4 fruit fly cellular contexts compared by ENCODE assay signal in the genomic region with DNA sequence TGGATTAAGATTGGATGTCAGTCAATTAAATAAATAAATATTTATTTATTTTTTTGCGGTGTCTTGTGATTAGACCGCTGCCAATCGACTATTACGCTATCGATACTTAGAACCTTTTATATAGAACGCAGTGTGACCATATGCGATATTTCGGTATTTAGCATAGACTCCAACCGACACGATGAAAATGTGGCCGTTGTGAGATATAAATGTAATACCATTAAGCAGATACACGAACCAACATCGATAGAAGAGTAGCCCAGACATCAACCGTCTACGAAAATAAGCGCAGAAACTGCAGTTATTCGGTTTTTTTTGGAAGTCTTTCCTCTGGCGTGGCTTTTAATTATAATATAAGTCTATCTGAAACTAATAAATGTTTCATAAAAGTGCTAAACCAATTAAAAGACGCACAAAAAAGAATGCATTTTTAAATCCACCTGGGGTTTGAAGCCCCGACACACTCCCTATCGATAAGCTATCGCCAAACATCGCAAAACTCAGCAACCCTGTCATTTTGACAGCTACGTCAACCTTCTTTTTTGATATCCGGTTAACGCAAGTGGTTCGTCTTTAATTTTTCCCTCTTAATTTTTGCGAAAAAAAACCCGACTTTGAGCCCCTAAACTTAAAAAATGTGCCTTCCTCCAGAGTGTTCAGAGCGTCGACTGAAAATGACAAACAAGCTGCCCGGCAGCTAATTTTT.
A peak's percentile ranks its signal among the peaks of the same experiment; 100 is the strongest.
TF ChIP-seq lines count a peak whose summit lies in the region.

A gene (minus strand): TSS at position 142 of the 706 bp plus-strand sequence.
A gene (plus strand): TSS at position 533 of the 706 bp plus-strand sequence.

TF ChIP-seq in whole organism, adult, 20 proteins besides CTCF, POLR2A, EP300 and RAD21 (continued from another document):
- TF ChIP-seq CG12768 (GFP tag; optimal IDR thresholded peaks at IDR 0.05; lab: Kevin White, UChicago) (no peak), CG7101 (tag; optimal IDR thresholded peaks at IDR 0.05; lab: Kevin White, UChicago) (peak; percentile 77), CG11617 (GFP tag; optimal IDR thresholded peaks at IDR 0.05; lab: Kevin White, UChicago) (peak; percentile 91), tj (GFP tag; optimal IDR thresholded peaks at IDR 0.05; lab: Kevin White, UChicago) (peak; percentile 66)

TF ChIP-seq in whole organism, embryonic, 481 proteins besides CTCF, POLR2A, EP300 and RAD21 (continued from another document and continues in another):
- TF ChIP-seq amos (GFP tag; IDR thresholded peaks at IDR 0.05; lab: Robert Waterston, UW; ENCODE audit: partially characterized antibody), result peak; percentile 75
- peak; percentile 28 for TF ChIP-seq CG12219 (GFP tag; optimal IDR thresholded peaks at IDR 0.05; lab: Kevin White, UChicago)
- TF ChIP-seq dati (GFP tag; IDR thresholded peaks at IDR 0.05; lab: Robert Waterston, UW), result no peak
- TF ChIP-seq HHEX (GFP tag; optimal IDR thresholded peaks at IDR 0.05; lab: Kevin White, UChicago), result peak; percentile 67
- TF ChIP-seq CG4328 (GFP tag; optimal IDR thresholded peaks at IDR 0.05; lab: Kevin White, UChicago), result peak; percentile 74
- peak; percentile 33 for TF ChIP-seq kah (GFP tag; optimal IDR thresholded peaks at IDR 0.05; lab: Kevin White, UChicago)
- peak; percentile 89 for TF ChIP-seq CG13775 (GFP tag; optimal IDR thresholded peaks at IDR 0.05; lab: Kevin White, UChicago)
- TF ChIP-seq CHES-1-like (GFP tag; optimal IDR thresholded peaks at IDR 0.05; lab: Kevin White, UChicago), result peak; percentile 72
- TF ChIP-seq CG11085 (GFP tag; IDR thresholded peaks at IDR 0.05; lab: Robert Waterston, UW), result no peak
- TF ChIP-seq Bdp1 (GFP tag; optimal IDR thresholded peaks at IDR 0.05; lab: Kevin White, UChicago), result peak; percentile 24
- peak; percentile 74 for TF ChIP-seq CG10431 (GFP tag; optimal IDR thresholded peaks at IDR 0.05; lab: Kevin White, UChicago)
- TF ChIP-seq CG11504 (tag; optimal IDR thresholded peaks at IDR 0.05; lab: Kevin White, UChicago), result no peak
- no peak for TF ChIP-seq sim (GFP tag; IDR thresholded peaks at IDR 0.05; lab: Robert Waterston, UW)
- no peak for TF ChIP-seq gsb (GFP tag; IDR thresholded peaks at IDR 0.05; lab: Robert Waterston, UW)
- peak; percentile 58 for TF ChIP-seq CG4820 (GFP tag; optimal IDR thresholded peaks at IDR 0.05; lab: Kevin White, UChicago)
- peak; percentile 77 for TF ChIP-seq HLHmδ (GFP tag; optimal IDR thresholded peaks at IDR 0.05; lab: Kevin White, UChicago)
- TF ChIP-seq pfk (GFP tag; optimal IDR thresholded peaks at IDR 0.05; lab: Kevin White, UChicago), result peak; percentile 41
- no peak for TF ChIP-seq fd96Cb (tag; optimal IDR thresholded peaks at IDR 0.05; lab: Kevin White, UChicago)
- peak; percentile 65 for TF ChIP-seq CG10543 (GFP tag; optimal IDR thresholded peaks at IDR 0.05; lab: Kevin White, UChicago)
- TF ChIP-seq CG3838 (GFP tag; optimal IDR thresholded peaks at IDR 0.05; lab: Kevin White, UChicago), result peak; percentile 22
- TF ChIP-seq esg (GFP tag; conservative IDR thresholded peaks at IDR 0.05; lab: Robert Waterston, UW), result no peak
- peak; percentile 5 for TF ChIP-seq grn (GFP tag; optimal IDR thresholded peaks at IDR 0.05; lab: Kevin White, UChicago)
- peak; percentile 44 for TF ChIP-seq Usf (GFP tag; optimal IDR thresholded peaks at IDR 0.05; lab: Kevin White, UChicago)
- peak; percentile 26 for TF ChIP-seq CG2202 (tag; optimal IDR thresholded peaks at IDR 0.05; lab: Kevin White, UChicago)
- no peak for TF ChIP-seq ATbp (GFP tag; optimal IDR thresholded peaks at IDR 0.05; lab: Kevin White, UChicago)
- peak; percentile 30 for TF ChIP-seq CG17359 (tag; optimal IDR thresholded peaks at IDR 0.05; lab: Kevin White, UChicago)
- TF ChIP-seq CG11398 (GFP tag; optimal IDR thresholded peaks at IDR 0.05; lab: Kevin White, UChicago), result peak; percentile 25
- no peak for TF ChIP-seq Dek (tag; optimal IDR thresholded peaks at IDR 0.05; lab: Kevin White, UChicago)
- no peak for TF ChIP-seq Oaz (GFP tag; IDR thresholded peaks at IDR 0.05; lab: Robert Waterston, UW)
- TF ChIP-seq tll (GFP tag; optimal IDR thresholded peaks at IDR 0.05; lab: Kevin White, UChicago), result peak; percentile 19 to 85
- TF ChIP-seq her (GFP tag; optimal IDR thresholded peaks at IDR 0.05; lab: Kevin White, UChicago), result peak; percentile 12
- peak; percentile 20 for TF ChIP-seq CG30431 (GFP tag; optimal IDR thresholded peaks at IDR 0.05; lab: Kevin White, UChicago)
- peak; percentile 75 for TF ChIP-seq ci (GFP tag; IDR thresholded peaks at IDR 0.05; lab: Robert Waterston, UW)
- peak; percentile 21 for TF ChIP-seq CG2875 (GFP tag; optimal IDR thresholded peaks at IDR 0.05; lab: Kevin White, UChicago)
- no peak for TF ChIP-seq ham (GFP tag; IDR thresholded peaks at IDR 0.05; lab: Robert Waterston, UW)
- peak; percentile 44 for TF ChIP-seq ewg (GFP tag; optimal IDR thresholded peaks at IDR 0.05; lab: Kevin White, UChicago)
- no peak for TF ChIP-seq cad (GFP tag; optimal IDR thresholded peaks at IDR 0.05; lab: Kevin White, UChicago)
- no peak for TF ChIP-seq chn (GFP tag; optimal IDR thresholded peaks at IDR 0.05; lab: Kevin White, UChicago)
- peak; percentile 57 for TF ChIP-seq CG12071 (GFP tag; optimal IDR thresholded peaks at IDR 0.05; lab: Kevin White, UChicago)
- no peak for TF ChIP-seq mld (GFP tag; IDR thresholded peaks at IDR 0.05; lab: Robert Waterston, UW; ENCODE audit: partially characterized antibody)

TF ChIP-seq in whole organism, prepupa, 60 proteins besides CTCF, POLR2A, EP300 and RAD21 (continued from another document):
- peak; percentile 46 for TF ChIP-seq svp (GFP tag; lab: Kevin White, UChicago)
- peak; percentile 9 for TF ChIP-seq fd59A (GFP tag; optimal IDR thresholded peaks at IDR 0.05; lab: Kevin White, UChicago)
- no peak for TF ChIP-seq CG11902 (GFP tag; optimal IDR thresholded peaks at IDR 0.05; lab: Kevin White, UChicago)
- peak; percentile 49 for TF ChIP-seq CG8632 (GFP tag; optimal IDR thresholded peaks at IDR 0.05; lab: Kevin White, UChicago)
- TF ChIP-seq CG10669 (GFP tag; optimal IDR thresholded peaks at IDR 0.05; lab: Kevin White, UChicago), result peak; percentile 34
- no peak for TF ChIP-seq CG10631 (GFP tag; optimal IDR thresholded peaks at IDR 0.05; lab: Kevin White, UChicago)
- TF ChIP-seq vri (GFP tag; optimal IDR thresholded peaks at IDR 0.05; lab: Kevin White, UChicago), result peak; percentile 17
- peak; percentile 68 for TF ChIP-seq Eip78C (GFP tag; lab: Kevin White, UChicago)
- peak; percentile 40 for TF ChIP-seq Smox (GFP tag; optimal IDR thresholded peaks at IDR 0.05; lab: Kevin White, UChicago)
- TF ChIP-seq acj6 (GFP tag; optimal IDR thresholded peaks at IDR 0.05; lab: Kevin White, UChicago), result peak; percentile 8
- no peak for TF ChIP-seq Ets96B (tag; optimal IDR thresholded peaks at IDR 0.05; lab: Kevin White, UChicago)
- TF ChIP-seq Sox14 (GFP tag; optimal IDR thresholded peaks at IDR 0.05; lab: Kevin White, UChicago), result peak; percentile 4
- TF ChIP-seq CG6854 (GFP tag; optimal IDR thresholded peaks at IDR 0.05; lab: Kevin White, UChicago), result peak; percentile 74
- TF ChIP-seq cyc (GFP tag; optimal IDR thresholded peaks at IDR 0.05; lab: Kevin White, UChicago), result peak; percentile 44
- peak; percentile 99 for TF ChIP-seq achi (GFP tag; optimal IDR thresholded peaks at IDR 0.05; lab: Kevin White, UChicago)
- peak; percentile 39 for TF ChIP-seq net (GFP tag; optimal IDR thresholded peaks at IDR 0.05; lab: Kevin White, UChicago)
- peak; percentile 35 for TF ChIP-seq CG7368 (GFP tag; optimal IDR thresholded peaks at IDR 0.05; lab: Kevin White, UChicago)
- TF ChIP-seq eg (GFP tag; IDR thresholded peaks at IDR 0.05; lab: Robert Waterston, UW), result peak; percentile 41; the same call in 1 of the 3 replicates
- peak in 1 of 2 experiments; percentile 61 for TF ChIP-seq ss (GFP tag; optimal IDR thresholded peaks at IDR 0.05; lab: Kevin White, UChicago)
- TF ChIP-seq esn (GFP tag; optimal IDR thresholded peaks at IDR 0.05; lab: Kevin White, UChicago), result peak; percentile 67
- TF ChIP-seq CG6808 (GFP tag; optimal IDR thresholded peaks at IDR 0.05; lab: Kevin White, UChicago), result peak; percentile 44
- TF ChIP-seq CG31627 (GFP tag; optimal IDR thresholded peaks at IDR 0.05; lab: Kevin White, UChicago), result peak; percentile 39
- peak; percentile 45 for TF ChIP-seq Eip93F (GFP tag; optimal IDR thresholded peaks at IDR 0.05; lab: Kevin White, UChicago)
- peak; percentile 52 for TF ChIP-seq Met (GFP tag; optimal IDR thresholded peaks at IDR 0.05; lab: Kevin White, UChicago)
- TF ChIP-seq CG6163 (GFP tag; IDR thresholded peaks at IDR 0.05; lab: Robert Waterston, UW), result 0 out of 3 replicates have a peak, but pooled peaks have one; percentile 26

TF ChIP-seq in whole organism, wandering third instar larva, 38 proteins besides CTCF, POLR2A, EP300 and RAD21 (continued from another document):
- TF ChIP-seq CG32264 (GFP tag; optimal IDR thresholded peaks at IDR 0.05; lab: Kevin White, UChicago) (no peak), Rel (GFP tag; optimal IDR thresholded peaks at IDR 0.05; lab: Kevin White, UChicago) (no peak), Rel (tag; optimal IDR thresholded peaks at IDR 0.05; lab: Kevin White, UChicago) (peak; percentile 0), HLH106 (tag; optimal IDR thresholded peaks at IDR 0.05; lab: Kevin White, UChicago) (peak; percentile 38), dmrt93B (GFP tag; optimal IDR thresholded peaks at IDR 0.05; lab: Kevin White, UChicago) (peak; percentile 81), jim (GFP tag; optimal IDR thresholded peaks at IDR 0.05; lab: Kevin White, UChicago) (no peak)
